Worm (Caenorhabditis elegans) whole organism, L3 larva: Measurements from ENCODE around the gene cri-2.

Source experiments
- ama-1 ChIP-seq: fragments of 150-350 bp; optimal IDR thresholded peaks from 2 replicates; lab custom pipeline; 2018
- ceh-16 ChIP-seq: sonication (generic microtip); optimal IDR thresholded peaks from 2 replicates; lab custom pipeline; 2017; ENCODE audit warnings: missing biosample characterization, missing genetic modification characterization
- ceh-28 ChIP-seq: fragments of 150-350 bp; optimal IDR thresholded peaks from 2 replicates; lab custom pipeline; 2014; ENCODE audit warnings: missing biosample characterization, missing genetic modification reagents, missing genetic modification characterization
- daf-12 ChIP-seq: fragments of 150-350 bp; optimal IDR thresholded peaks from 2 replicates; lab custom pipeline; 2014; ENCODE audit warnings: missing biosample characterization, missing genetic modification reagents, missing genetic modification characterization
- egl-5 ChIP-seq: fragments of 150-350 bp; optimal IDR thresholded peaks from 2 replicates; lab custom pipeline; 2017; ENCODE audit warnings: missing biosample characterization, missing genetic modification reagents, missing genetic modification characterization, inconsistent platforms
- elt-1 ChIP-seq: fragments of 150-350 bp; optimal IDR thresholded peaks from 2 replicates; lab custom pipeline; 2014; ENCODE audit warnings: missing biosample characterization, missing genetic modification characterization
- elt-2 ChIP-seq: sonication (generic microtip); optimal IDR thresholded peaks from 2 replicates; lab custom pipeline; 2016; ENCODE audit warnings: missing genetic modification reagents, mild to moderate bottlenecking, missing genetic modification characterization, missing compliant biosample characterization
- elt-3 ChIP-seq, 3 experiments: fragments of 150-350 bp in 1 of 3; sonication (generic microtip) in 2 of 3; optimal IDR thresholded peaks; 2 replicates in 2 of 3; 4 replicates in 1 of 3; lab custom pipeline; 2014 to 2017; ENCODE audit warnings: missing biosample characterization in 3 of 3, missing genetic modification characterization in 3 of 3
- eor-1 ChIP-seq, 2 experiments: fragments of 150-350 bp; optimal IDR thresholded peaks; 2 replicates each; lab custom pipeline; 2014 to 2018; ENCODE audit warnings: missing biosample characterization in 2 of 2, missing genetic modification characterization in 2 of 2
- fkh-10 ChIP-seq: sonication (generic microtip); optimal IDR thresholded peaks from 2 replicates; lab custom pipeline; 2017; ENCODE audit warnings: missing biosample characterization, missing genetic modification reagents, missing genetic modification characterization
- fkh-2 ChIP-seq: fragments of 150-350 bp; optimal IDR thresholded peaks from 2 replicates; lab custom pipeline; 2014; ENCODE audit warnings: missing biosample characterization, missing genetic modification reagents, missing genetic modification characterization
- fos-1 ChIP-seq: fragments of 150-350 bp; optimal IDR thresholded peaks from 2 replicates; lab custom pipeline; 2014; ENCODE audit warnings: missing biosample characterization, missing genetic modification characterization
- hmg-11 ChIP-seq: sonication (generic microtip); optimal IDR thresholded peaks from 2 replicates; lab custom pipeline; 2016; ENCODE audit warnings: missing genetic modification characterization, missing compliant biosample characterization
- jun-1 ChIP-seq: fragments of 150-350 bp; optimal IDR thresholded peaks from 2 replicates; lab custom pipeline; 2014; ENCODE audit warnings: missing biosample characterization, missing genetic modification reagents, missing genetic modification characterization
- lin-15B ChIP-seq: fragments of 150-350 bp; optimal IDR thresholded peaks from 2 replicates; lab custom pipeline; 2014; ENCODE audit warnings: missing biosample characterization, missing genetic modification characterization
- lin-39 ChIP-seq: fragments of 150-350 bp; optimal IDR thresholded peaks from 2 replicates; lab custom pipeline; 2018; ENCODE audit warnings: missing biosample characterization, missing genetic modification reagents, missing genetic modification characterization
- mdl-1 ChIP-seq: fragments of 150-350 bp; optimal IDR thresholded peaks from 2 replicates; lab custom pipeline; 2014; ENCODE audit warnings: missing biosample characterization, missing genetic modification characterization
- mml-1 ChIP-seq: fragments of 150-350 bp; sonication (generic microtip); optimal IDR thresholded peaks from 3 replicates; lab custom pipeline; 2014; ENCODE audit warnings: missing biosample characterization, missing genetic modification characterization
- nfya-1 ChIP-seq: sonication (generic microtip); optimal IDR thresholded peaks from 2 replicates; lab custom pipeline; 2017; ENCODE audit warnings: missing genetic modification characterization, mild to moderate bottlenecking, missing compliant biosample characterization, antibody characterized with exemption, moderate library complexity; ENCODE audit not compliant: insufficient read depth
- nhr-12 ChIP-seq: fragments of 150-350 bp; optimal IDR thresholded peaks from 2 replicates; lab custom pipeline; 2014; ENCODE audit warnings: missing biosample characterization, missing genetic modification characterization
- nhr-23 ChIP-seq: fragments of 150-350 bp; optimal IDR thresholded peaks from 2 replicates; lab custom pipeline; 2014; ENCODE audit warnings: missing biosample characterization, missing genetic modification reagents, missing genetic modification characterization
- nhr-237 ChIP-seq: fragments of 150-350 bp; optimal IDR thresholded peaks from 2 replicates; lab custom pipeline; 2014; ENCODE audit warnings: missing biosample characterization, missing genetic modification characterization
- nhr-25 ChIP-seq: sonication (generic microtip); optimal IDR thresholded peaks from 2 replicates; lab custom pipeline; 2017; ENCODE audit warnings: missing biosample characterization, missing genetic modification characterization
- nhr-28 ChIP-seq: fragments of 150-350 bp; optimal IDR thresholded peaks from 2 replicates; lab custom pipeline; 2014; ENCODE audit warnings: missing biosample characterization, missing genetic modification characterization
- nhr-43 ChIP-seq: sonication (generic microtip); optimal IDR thresholded peaks from 2 replicates; lab custom pipeline; 2016; ENCODE audit warnings: mild to moderate bottlenecking, missing genetic modification characterization, missing compliant biosample characterization; ENCODE audit not compliant: poor library complexity, severe bottlenecking
- nhr-67 ChIP-seq: fragments of 150-350 bp; optimal IDR thresholded peaks from 2 replicates; lab custom pipeline; 2014; ENCODE audit warnings: missing biosample characterization, missing genetic modification characterization
- nhr-76 ChIP-seq: fragments of 150-350 bp; sonication (generic microtip); optimal IDR thresholded peaks from 5 replicates; lab custom pipeline; 2014; ENCODE audit warnings: missing biosample characterization, missing genetic modification characterization
- nhr-77 ChIP-seq: fragments of 150-350 bp; optimal IDR thresholded peaks from 2 replicates; lab custom pipeline; 2014; ENCODE audit warnings: missing biosample characterization, missing genetic modification characterization
- pha-4 ChIP-seq: fragments of 150-350 bp; optimal IDR thresholded peaks from 2 replicates; lab custom pipeline; 2014; ENCODE audit warnings: missing biosample characterization, missing genetic modification reagents, missing genetic modification characterization
- pqm-1 ChIP-seq: fragments of 150-350 bp; optimal IDR thresholded peaks from 2 replicates; lab custom pipeline; 2017; ENCODE audit warnings: missing biosample characterization, missing genetic modification characterization, inconsistent platforms
- sea-2 ChIP-seq: fragments of 150-350 bp; sonication (generic microtip); optimal IDR thresholded peaks from 4 replicates; lab custom pipeline; 2014; ENCODE audit warnings: missing biosample characterization, missing genetic modification reagents, missing genetic modification characterization
- skn-1 ChIP-seq: fragments of 150-350 bp; optimal IDR thresholded peaks from 2 replicates; lab custom pipeline; 2014; ENCODE audit warnings: missing biosample characterization, missing genetic modification characterization
- snpc-4 ChIP-seq: fragments of 150-350 bp; optimal IDR thresholded peaks from 2 replicates; lab custom pipeline; 2014; ENCODE audit warnings: missing biosample characterization, missing genetic modification characterization
- tbx-2 ChIP-seq: sonication (generic microtip); optimal IDR thresholded peaks from 2 replicates; lab custom pipeline; 2016; ENCODE audit warnings: mild to moderate bottlenecking, missing genetic modification characterization, missing compliant biosample characterization
- unc-62 ChIP-seq: fragments of 150-350 bp; sonication (generic microtip); optimal IDR thresholded peaks from 4 replicates; lab custom pipeline; 2014; ENCODE audit warnings: missing biosample characterization, missing genetic modification reagents, missing genetic modification characterization
- zag-1 ChIP-seq: fragments of 150-350 bp; optimal IDR thresholded peaks from 2 replicates; lab custom pipeline; 2014; ENCODE audit warnings: missing biosample characterization, missing genetic modification characterization
- ztf-11 ChIP-seq: fragments of 150-350 bp; optimal IDR thresholded peaks from 2 replicates; lab custom pipeline; 2014; ENCODE audit warnings: missing biosample characterization, missing genetic modification characterization
- ztf-4 ChIP-seq: fragments of 150-350 bp; optimal IDR thresholded peaks from 2 replicates; lab custom pipeline; 2014; ENCODE audit warnings: missing biosample characterization, missing genetic modification characterization

The cri-2 gene

ce11 chrV:8171688-8172087 lies 29.9 kb upstream of the cri-2 start:
- TF ChIP-seq unc-62: no peak
- TF ChIP-seq daf-12 (tag; lab: Kevin White, UChicago): no peak
- TF ChIP-seq jun-1 (tag; lab: Kevin White, UChicago): no peak
- TF ChIP-seq zag-1: no peak
- TF ChIP-seq elt-1 (tag; lab: Kevin White, UChicago): no peak
- TF ChIP-seq, all 47 proteins: peak for 0

DNA sequence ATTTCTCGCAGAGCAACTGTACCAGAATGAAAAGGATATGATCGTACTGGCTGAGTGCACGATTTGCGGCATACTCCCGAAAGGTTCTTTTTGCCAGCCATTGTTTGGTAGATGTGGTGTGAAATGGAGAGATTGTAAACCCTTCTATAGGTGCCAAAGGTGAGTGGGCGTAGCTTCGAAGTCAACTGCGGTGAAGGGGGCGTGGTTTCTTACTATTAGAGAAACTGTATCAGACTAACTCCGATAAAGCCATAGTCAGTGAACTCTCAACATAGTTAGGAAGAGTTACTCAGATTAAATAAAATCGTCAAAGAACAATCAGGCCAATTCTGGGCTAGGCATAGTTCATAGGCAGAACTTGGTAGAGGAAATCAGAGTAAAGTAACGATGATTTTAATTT lies 24.3 kb upstream of the cri-2 start, which contains the start of gene F20D6.9:
Gene F20D6.9, minus strand, starts transcription at position 101 of the 400 bp plus-strand sequence.
- no peak for TF ChIP-seq ama-1 (lab: Kevin White, UChicago)
- no peak for TF ChIP-seq nhr-12 (tag; lab: Kevin White, UChicago)
- no peak for TF ChIP-seq nhr-76 (tag; lab: Kevin White, UChicago)
- no peak for TF ChIP-seq pqm-1 (tag; lab: Kevin White, UChicago)

ce11 chrV:8178279-8178678 lies 23.3 kb upstream of the cri-2 start:
- TF ChIP-seq pha-4 (tag; lab: Kevin White, UChicago) (no peak), lin-39 (no peak), sea-2 (GFP tag; lab: Kevin White, UChicago) (no peak), ama-1 (lab: Kevin White, UChicago) (no peak)
- TF ChIP-seq, all 47 proteins: peak for 0

DNA sequence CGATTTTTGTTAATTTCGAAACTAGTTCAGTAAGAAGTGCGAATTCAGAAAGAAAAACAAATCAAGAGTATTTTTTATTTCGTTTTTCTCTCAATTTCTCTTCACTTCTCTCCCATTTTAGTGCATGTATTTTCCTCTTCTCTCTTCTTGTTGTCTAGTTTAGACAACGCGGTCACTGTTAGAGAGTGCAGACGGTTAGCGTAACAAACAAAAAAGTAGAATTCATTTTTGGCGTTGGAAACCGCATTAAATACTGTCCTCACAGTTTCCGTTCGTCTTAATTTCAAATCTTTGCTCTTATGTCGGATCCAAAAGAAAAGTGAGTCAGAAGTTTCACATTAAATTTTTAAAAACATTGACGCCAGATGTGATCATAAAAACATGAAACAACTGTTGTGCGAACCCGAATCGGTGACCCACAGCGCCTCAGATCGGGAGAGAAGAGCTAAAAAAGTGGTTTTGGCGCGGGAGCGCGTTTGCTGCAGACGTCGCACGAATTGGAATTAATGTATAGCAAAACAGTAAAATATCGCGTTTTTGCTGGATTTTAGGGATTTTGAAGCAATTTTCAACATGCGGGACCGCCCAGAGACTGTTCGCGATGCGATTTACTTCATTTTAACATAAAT lies 22.6 kb upstream of the cri-2 start, which contains the start of gene srp-7:
Gene srp-7, plus strand, starts transcription at position 213 of the 629 bp plus-strand sequence.
- TF ChIP-seq elt-3 (tag; optimal IDR thresholded peaks at IDR 0.05; lab: Kevin White, UChicago): no peak
- no peak for TF ChIP-seq snpc-4
- peak; percentile 81 for TF ChIP-seq pha-4 (tag; lab: Kevin White, UChicago)
- TF ChIP-seq nhr-237: no peak
- TF ChIP-seq nfya-1 (tag; lab: Kevin White, UChicago): peak; percentile 41
- TF ChIP-seq zag-1: no peak
- peak; percentile 38 for TF ChIP-seq nhr-23
- no peak for TF ChIP-seq nhr-77 (tag; lab: Kevin White, UChicago)
- TF ChIP-seq ceh-28: no peak
- TF ChIP-seq elt-2 (tag; lab: Kevin White, UChicago): peak; percentile 21
- no peak for TF ChIP-seq eor-1 (tag; optimal IDR thresholded peaks at IDR 0.05; lab: Kevin White, UChicago)
- TF ChIP-seq ztf-11 (tag; lab: Kevin White, UChicago): no peak
- no peak for TF ChIP-seq nhr-43
- TF ChIP-seq fkh-2: no peak
- no peak for TF ChIP-seq nhr-25
- no peak for TF ChIP-seq ceh-16
- no peak for TF ChIP-seq lin-15B (tag; lab: Kevin White, UChicago)
- TF ChIP-seq tbx-2 (tag; lab: Kevin White, UChicago): no peak
- no peak for TF ChIP-seq fkh-10 (GFP tag; lab: Kevin White, UChicago)
- peak; percentile 16 for TF ChIP-seq hmg-11 (tag; lab: Kevin White, UChicago)
- TF ChIP-seq nhr-12 (tag; lab: Kevin White, UChicago): no peak
- no peak for TF ChIP-seq egl-5 (tag; lab: Kevin White, UChicago)

DNA sequence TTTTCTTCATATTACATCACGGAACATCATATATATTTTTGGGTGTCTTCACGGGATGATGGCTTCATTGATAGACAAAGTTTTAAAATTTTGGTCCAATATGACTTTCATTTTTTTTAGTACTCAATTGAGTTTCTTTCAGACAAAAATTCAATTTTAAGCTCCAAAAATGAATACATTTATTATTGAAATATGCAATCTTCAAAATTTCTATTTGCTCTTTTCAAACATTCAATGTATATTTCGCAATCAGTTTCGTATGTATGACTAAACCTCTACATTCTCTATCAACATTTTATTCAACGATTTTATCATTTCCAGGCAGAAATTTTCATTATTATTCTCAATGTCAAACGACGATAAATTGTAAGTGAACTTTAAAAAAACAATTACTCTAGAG lies 18.2 kb upstream of the cri-2 start, which contains the start of gene srp-8:
Gene srp-8, plus strand, starts transcription at position 301 of the 400 bp plus-strand sequence.
- TF ChIP-seq ztf-11 (tag; lab: Kevin White, UChicago) (no peak), mdl-1 (tag; lab: Kevin White, UChicago) (no peak), ztf-4 (tag; lab: Kevin White, UChicago) (no peak), mml-1 (tag; lab: Kevin White, UChicago) (no peak), nhr-76 (tag; lab: Kevin White, UChicago) (no peak), skn-1 (tag; lab: Kevin White, UChicago) (no peak), nhr-67 (tag; lab: Kevin White, UChicago) (no peak), nhr-28 (tag; lab: Kevin White, UChicago) (no peak), egl-5 (tag; lab: Kevin White, UChicago) (no peak), hmg-11 (tag; lab: Kevin White, UChicago) (no peak), nhr-77 (tag; lab: Kevin White, UChicago) (no peak), lin-15B (tag; lab: Kevin White, UChicago) (no peak), pqm-1 (tag; lab: Kevin White, UChicago) (no peak), tbx-2 (tag; lab: Kevin White, UChicago) (no peak), unc-62 (no peak), fos-1 (tag; lab: Kevin White, UChicago) (no peak)
